Worm (Caenorhabditis elegans): ENCODE measurements around the gene rpn-13.
A peak's percentile ranks its signal among the peaks of the same experiment; 100 is the strongest.

The rpn-13 gene

DNA sequence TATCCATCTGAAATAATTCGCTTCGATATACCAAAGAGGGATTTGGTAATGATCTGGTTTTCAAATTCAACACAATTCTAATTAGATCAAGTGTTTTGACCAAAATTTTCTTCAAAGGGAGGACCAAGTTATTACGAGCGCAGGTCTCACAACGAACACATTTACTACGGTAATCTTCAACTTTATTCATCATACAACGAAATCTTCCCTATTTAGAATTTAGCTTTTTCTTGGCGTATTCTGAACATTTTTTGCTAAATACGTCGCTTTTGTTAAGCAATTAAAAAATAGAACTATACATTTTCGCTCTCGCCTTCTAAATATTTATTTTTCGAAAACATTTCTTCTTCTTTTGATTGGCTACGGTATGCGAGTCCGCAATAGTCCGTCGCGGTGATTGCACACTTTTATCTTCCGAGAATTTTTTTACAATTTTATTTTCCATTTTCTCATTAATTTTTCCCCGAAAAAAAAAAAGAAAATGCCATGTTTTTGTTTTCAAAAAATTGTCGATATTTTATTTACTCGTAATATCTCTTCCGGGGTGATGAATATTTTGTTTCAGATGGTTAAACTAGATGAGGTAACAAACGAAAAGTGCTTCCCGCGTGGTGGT, 41.4 kb upstream of the rpn-13 start, which contains the start of gene let-716:
Gene let-716, plus strand, starts transcription at position 566 of the 616 bp plus-strand sequence.
- TF ChIP-seq nfya-1 (tag; optimal IDR thresholded peaks at IDR 0.05) (peak; percentile 69), unc-42 (tag; optimal IDR thresholded peaks at IDR 0.05) (peak; percentile 2), F13H6.1 (tag; optimal IDR thresholded peaks at IDR 0.05) (no peak)

DNA sequence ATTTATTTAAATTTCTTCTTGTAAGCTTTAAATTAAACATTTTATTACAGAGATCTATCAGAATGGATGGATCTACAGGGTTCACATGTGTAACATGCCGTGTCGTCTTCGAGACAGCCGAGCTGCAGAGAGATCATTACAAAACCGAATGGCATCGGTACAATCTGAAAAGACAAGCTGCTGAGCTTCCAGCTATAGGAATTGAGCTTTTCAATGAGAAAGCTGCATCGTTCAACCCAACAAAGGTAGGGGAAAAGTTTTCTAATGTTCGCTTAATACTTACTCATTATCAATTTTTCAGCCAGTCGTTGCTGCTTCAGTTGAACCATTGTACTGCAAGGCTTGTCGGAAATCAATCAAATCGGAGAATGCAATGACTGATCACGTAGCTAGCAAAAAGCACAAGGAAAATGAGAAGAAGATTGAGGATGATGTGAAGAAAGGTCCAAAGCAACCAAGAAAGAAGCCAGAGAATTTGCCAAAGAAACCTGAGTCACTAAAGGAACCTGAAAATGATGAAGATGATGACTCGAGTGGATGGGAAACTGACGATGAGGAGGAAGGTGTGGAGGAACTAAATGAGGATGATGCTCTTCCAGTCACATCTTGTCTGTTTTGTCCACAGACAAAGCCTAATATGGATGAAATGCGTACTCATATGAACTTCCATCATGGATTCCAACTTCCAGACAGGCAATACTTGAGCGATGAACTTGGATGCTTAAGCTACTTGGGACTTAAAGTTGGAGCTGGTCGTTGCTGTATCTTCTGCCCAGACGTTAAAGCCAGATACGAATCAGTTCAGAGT, 40.1 kb upstream of the rpn-13 start, which contains the start of gene znf-622:
Gene znf-622, plus strand, starts transcription at position 51 of the 808 bp plus-strand sequence.
- TF ChIP-seq sdc-2 (tag; optimal IDR thresholded peaks at IDR 0.05) = no peak
- TF ChIP-seq pax-1 (tag; optimal IDR thresholded peaks at IDR 0.05) = no peak
- TF ChIP-seq ceh-48 (tag; optimal IDR thresholded peaks at IDR 0.05) = no peak
- no peak for TF ChIP-seq F13H6.1 (tag; optimal IDR thresholded peaks at IDR 0.05)
- TF ChIP-seq pag-3 (tag; optimal IDR thresholded peaks at IDR 0.05; ENCODE audit: borderline replicate concordance) = no peak
- no peak for TF ChIP-seq hlh-8 (tag; optimal IDR thresholded peaks at IDR 0.05)
- TF ChIP-seq lim-6 (tag; optimal IDR thresholded peaks at IDR 0.05) = no peak
- TF ChIP-seq ets-4 (tag; optimal IDR thresholded peaks at IDR 0.05) = no peak
- TF ChIP-seq K02D7.2 (tag; optimal IDR thresholded peaks at IDR 0.05) = no peak
- no peak for TF ChIP-seq pha-4 (tag; optimal IDR thresholded peaks at IDR 0.05)
- TF ChIP-seq hlh-13 (GFP tag; optimal IDR thresholded peaks at IDR 0.05) = no peak
- TF ChIP-seq madf-2 (tag; optimal IDR thresholded peaks at IDR 0.05) = no peak
- no peak for TF ChIP-seq fkh-10 (GFP tag; optimal IDR thresholded peaks at IDR 0.05)
- TF ChIP-seq lin-11 (tag; optimal IDR thresholded peaks at IDR 0.05) = no peak
- TF ChIP-seq eyg-1 (tag; optimal IDR thresholded peaks at IDR 0.05) = no peak
- no peak for TF ChIP-seq C08G9.2 (tag; optimal IDR thresholded peaks at IDR 0.05)
- TF ChIP-seq npax-4 (tag; optimal IDR thresholded peaks at IDR 0.05) = no peak
- no peak for TF ChIP-seq hlh-30 (tag; optimal IDR thresholded peaks at IDR 0.05; ENCODE audit: insufficient read depth)

ce11 chrIII:6380472-6380871, 38.7 kb upstream of the rpn-13 start, which contains the start of gene C16A3.5:
Gene C16A3.5, plus strand, starts transcription at chrIII:6380772.
- TF ChIP-seq pros-1 (tag; optimal IDR thresholded peaks at IDR 0.05) (no peak), madf-2 (tag; optimal IDR thresholded peaks at IDR 0.05) (no peak), unc-42 (tag; optimal IDR thresholded peaks at IDR 0.05) (no peak), K09A11.1 (tag; optimal IDR thresholded peaks at IDR 0.05; ENCODE audit: insufficient read depth) (no peak), pag-3 (tag; optimal IDR thresholded peaks at IDR 0.05; ENCODE audit: borderline replicate concordance) (no peak), che-1 (tag; optimal IDR thresholded peaks at IDR 0.05) (no peak), dve-1 (tag; optimal IDR thresholded peaks at IDR 0.05) (no peak), ceh-9 (tag; optimal IDR thresholded peaks at IDR 0.05) (no peak), lim-6 (tag; optimal IDR thresholded peaks at IDR 0.05) (no peak), zip-5 (tag; optimal IDR thresholded peaks at IDR 0.05) (no peak), T23F11.4 (GFP tag; optimal IDR thresholded peaks at IDR 0.05) (no peak), hlh-15 (tag; optimal IDR thresholded peaks at IDR 0.05) (no peak), rnt-1 (tag; optimal IDR thresholded peaks at IDR 0.05) (no peak)

DNA sequence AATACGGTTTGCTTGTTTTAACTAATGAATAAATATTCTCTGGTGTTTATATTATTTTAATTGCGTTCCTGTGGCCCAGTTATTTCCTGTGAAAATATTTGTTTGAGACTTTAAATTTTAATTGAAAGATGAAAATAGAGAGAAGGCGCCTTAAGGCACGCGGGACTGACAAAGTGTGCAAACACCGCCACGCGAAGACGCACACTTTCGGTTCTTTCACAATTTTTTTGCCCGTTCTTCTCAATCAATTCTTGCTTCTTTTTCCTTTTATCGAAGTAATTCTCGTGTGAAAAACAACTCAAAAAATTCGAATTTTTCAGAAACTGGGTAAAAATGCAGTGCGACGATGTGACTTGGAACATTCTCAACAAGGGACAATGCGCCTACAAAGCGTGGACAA, 37.4 kb upstream of the rpn-13 start, which contains the start of gene C16A3.6:
Gene C16A3.6, plus strand, starts transcription at position 84 of the 400 bp plus-strand sequence.
- TF ChIP-seq npax-4 (tag; optimal IDR thresholded peaks at IDR 0.05) (no peak), fax-1 (tag; optimal IDR thresholded peaks at IDR 0.05) (no peak), ceh-9 (tag; optimal IDR thresholded peaks at IDR 0.05) (no peak), odd-2 (tag; optimal IDR thresholded peaks at IDR 0.05) (no peak), hlh-30 (tag; optimal IDR thresholded peaks at IDR 0.05; ENCODE audit: insufficient read depth) (peak; percentile 25)

DNA sequence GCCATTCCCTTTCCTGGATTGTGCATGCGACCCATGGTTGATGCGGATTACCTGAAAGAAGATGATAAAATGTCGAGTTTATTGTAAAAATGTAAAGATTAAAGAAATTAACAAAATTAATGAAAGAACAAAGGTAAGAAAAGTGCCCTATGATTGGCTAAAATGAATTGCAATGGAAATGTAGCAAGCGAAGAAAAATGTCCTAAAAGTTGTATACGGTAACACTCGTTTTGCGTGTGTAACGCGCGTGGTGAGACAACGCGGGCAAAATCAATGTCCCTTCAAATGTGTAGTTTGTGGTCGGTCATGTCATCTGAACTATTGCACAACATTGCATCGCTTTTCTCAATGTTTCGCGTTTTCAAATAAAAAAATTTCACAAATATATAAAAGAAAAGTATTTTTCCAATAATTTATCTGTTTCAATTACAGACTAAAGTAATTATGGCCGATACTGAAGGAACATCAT, 33.3 kb upstream of the rpn-13 start, which contains the start of the genes rps-13 and nfx-1:
Gene rps-13, minus strand, starts transcription at position 51 of the 469 bp plus-strand sequence.
Gene nfx-1, plus strand, starts transcription at position 433 of the 469 bp plus-strand sequence.
- no peak for TF ChIP-seq sox-2 (GFP tag; IDR thresholded peaks at IDR 0.05)
- TF ChIP-seq ceh-18 (tag; optimal IDR thresholded peaks at IDR 0.05) = peak; percentile 50
- TF ChIP-seq madf-2 (tag; optimal IDR thresholded peaks at IDR 0.05) = no peak
- peak; percentile 66 for TF ChIP-seq rnt-1 (tag; optimal IDR thresholded peaks at IDR 0.05)
- TF ChIP-seq pros-1 (tag; optimal IDR thresholded peaks at IDR 0.05) = no peak
- TF ChIP-seq ceh-48 (tag; optimal IDR thresholded peaks at IDR 0.05) = peak; percentile 50
- no peak for TF ChIP-seq K09A11.1 (tag; optimal IDR thresholded peaks at IDR 0.05; ENCODE audit: insufficient read depth)
- TF ChIP-seq ets-4 (tag; optimal IDR thresholded peaks at IDR 0.05) = peak; percentile 25
- TF ChIP-seq elt-2 (tag; optimal IDR thresholded peaks at IDR 0.05) = peak; percentile 36
- TF ChIP-seq pag-3 (tag; optimal IDR thresholded peaks at IDR 0.05; ENCODE audit: borderline replicate concordance) = no peak
- peak; percentile 43 for TF ChIP-seq ceh-34 (tag; optimal IDR thresholded peaks at IDR 0.05)
- peak; percentile 87 for TF ChIP-seq ceh-30 (tag; optimal IDR thresholded peaks at IDR 0.05)
- TF ChIP-seq ceh-2 (tag; optimal IDR thresholded peaks at IDR 0.05) = peak; percentile 10
- TF ChIP-seq tbx-2 (tag; optimal IDR thresholded peaks at IDR 0.05) = peak; percentile 46
- peak; percentile 78 for TF ChIP-seq hlh-30 (tag; optimal IDR thresholded peaks at IDR 0.05; ENCODE audit: insufficient read depth)
- no peak for TF ChIP-seq sox-4 (tag; optimal IDR thresholded peaks at IDR 0.05)
- peak; percentile 57 for TF ChIP-seq unc-55 (GFP tag; optimal IDR thresholded peaks at IDR 0.05)
- peak; percentile 14 for TF ChIP-seq dve-1 (tag; optimal IDR thresholded peaks at IDR 0.05)

All from whole organism, late embryonic.